Fruit fly (Drosophila melanogaster): ENCODE measurements around the gene atk.

DNA sequence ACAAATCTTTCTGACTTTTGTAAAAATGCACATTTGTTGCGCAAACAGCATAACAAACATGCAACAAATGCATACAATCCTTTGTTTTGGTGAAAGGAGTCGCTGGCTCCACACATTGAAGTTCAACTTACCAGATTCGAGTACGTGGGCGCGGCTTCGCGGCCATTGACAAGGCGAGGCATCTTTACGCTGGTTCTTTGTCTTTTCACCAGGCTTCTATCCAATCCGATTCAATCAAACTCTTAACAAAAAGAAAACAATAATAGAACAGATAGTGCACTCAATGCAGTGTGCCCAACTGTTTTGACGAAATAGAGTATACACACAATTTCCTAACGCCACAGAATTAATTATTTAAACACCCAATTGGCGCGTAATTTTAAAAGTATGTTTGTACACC is 34.5 kb downstream of the atk start, which contains the start of gene CG5262:
- TF ChIP-seq Dref (GFP tag; IDR thresholded peaks at IDR 0.05) (peak; percentile 43; the same call in 1 of the 2 replicates), BtbVII (GFP tag; optimal IDR thresholded peaks at IDR 0.05) (no peak), Hmx (GFP tag; optimal IDR thresholded peaks at IDR 0.05) (no peak), ac (GFP tag; optimal IDR thresholded peaks at IDR 0.05) (no peak), ERR (GFP tag; optimal IDR thresholded peaks at IDR 0.05) (no peak), Dp (GFP tag; optimal IDR thresholded peaks at IDR 0.05) (peak; percentile 90), psq (GFP tag; optimal IDR thresholded peaks at IDR 0.05) (no peak)
